Worm (Caenorhabditis elegans) whole organism, L1 larva: ENCODE data around the gene agmo-1.

ENCODE experiments used
- ama-1 ChIP-seq: fragments of 150-350 bp; optimal IDR thresholded peaks from 2 replicates; lab custom pipeline; 2014
- ces-1 ChIP-seq: fragments of 150-350 bp; optimal IDR thresholded peaks from 2 replicates; lab custom pipeline; 2014; ENCODE audit warnings: missing biosample characterization, missing genetic modification reagents, missing genetic modification characterization
- egl-27 ChIP-seq, 2 experiments: fragments of 150-350 bp in 1 of 2; sonication (generic microtip); optimal IDR thresholded peaks; 3 replicates each; lab custom pipeline; 2017 to 2018; ENCODE audit warnings: missing biosample characterization in 2 of 2, missing genetic modification characterization in 2 of 2, missing genetic modification reagents in 2 of 2
- fkh-10 ChIP-seq: sonication (generic microtip); optimal IDR thresholded peaks from 2 replicates; lab custom pipeline; 2017; ENCODE audit warnings: missing biosample characterization, missing genetic modification reagents, missing genetic modification characterization
- fos-1 ChIP-seq: fragments of 150-350 bp; optimal IDR thresholded peaks from 2 replicates; lab custom pipeline; 2014; ENCODE audit warnings: missing biosample characterization, missing genetic modification characterization
- lin-13 ChIP-seq: fragments of 150-350 bp; optimal IDR thresholded peaks from 2 replicates; lab custom pipeline; 2014; ENCODE audit warnings: missing biosample characterization, missing genetic modification reagents, missing genetic modification characterization
- lin-35 ChIP-seq, 2 experiments: fragments of 150-350 bp; optimal IDR thresholded peaks; 2 replicates each; lab custom pipeline; 2014; ENCODE audit warnings: missing biosample characterization in 2 of 2, missing genetic modification characterization in 2 of 2, missing genetic modification reagents in 2 of 2
- mdl-1 ChIP-seq, 2 experiments: fragments of 150-350 bp; optimal IDR thresholded peaks; 2 replicates each; lab custom pipeline; 2014 to 2017; ENCODE audit warnings: missing biosample characterization in 2 of 2, missing genetic modification characterization in 2 of 2, inconsistent platforms in 1 of 2
- zag-1 ChIP-seq: fragments of 150-350 bp; optimal IDR thresholded peaks from 2 replicates; lab custom pipeline; 2014; ENCODE audit warnings: missing biosample characterization, missing genetic modification characterization
- ztf-11 ChIP-seq, 2 experiments: sonication (generic microtip); optimal IDR thresholded peaks; 2 replicates each; lab custom pipeline; 2016 to 2017; ENCODE audit warnings: missing genetic modification characterization in 2 of 2, missing biosample characterization in 1 of 2, missing compliant biosample characterization in 1 of 2
- ztf-4 ChIP-seq: fragments of 150-350 bp; optimal IDR thresholded peaks from 2 replicates; lab custom pipeline; 2014; ENCODE audit warnings: missing biosample characterization, missing genetic modification characterization

DNA sequence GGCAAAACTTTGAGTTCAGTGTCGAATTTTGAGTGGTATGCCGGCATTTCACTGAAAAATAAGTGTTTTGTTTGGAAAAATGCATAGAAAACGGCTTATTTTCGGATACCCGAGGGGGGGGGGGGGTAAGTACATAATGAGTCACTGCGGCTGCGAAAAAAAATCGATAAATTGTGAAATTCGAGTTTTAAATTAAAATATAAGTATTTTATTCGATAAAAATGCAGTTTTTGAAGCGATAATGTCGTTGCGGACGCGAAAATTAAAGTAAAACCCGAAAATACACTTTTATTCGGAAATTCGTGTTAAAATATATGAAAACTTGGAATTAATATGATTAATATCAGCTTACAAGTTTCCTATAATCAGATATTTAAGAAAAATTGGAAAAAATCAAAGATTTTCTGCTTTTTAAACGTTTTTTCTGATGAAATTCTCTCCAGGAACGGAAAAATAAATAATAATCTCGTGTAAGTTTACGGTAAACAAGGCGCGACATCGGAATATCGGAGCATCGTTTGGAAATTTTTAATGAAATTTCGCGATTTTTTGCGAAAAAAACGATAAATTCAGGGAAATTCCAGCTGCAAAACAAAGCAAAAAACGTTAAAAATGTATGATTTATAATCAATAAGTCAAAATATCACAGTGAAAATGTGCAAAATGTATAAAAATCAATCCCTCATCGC lies 19.8 kb upstream of the agmo-1 start, which contains the start of gene arx-5:
- TF ChIP-seq egl-27 (tag; optimal IDR thresholded peaks at IDR 0.05; lab: Kevin White, UChicago) (no peak), lin-13 (GFP tag; lab: Kevin White, UChicago) (no peak), zag-1 (tag; lab: Kevin White, UChicago) (no peak), ces-1 (GFP tag; lab: Kevin White, UChicago) (no peak), ztf-11 (tag; optimal IDR thresholded peaks at IDR 0.05; lab: Kevin White, UChicago) (no peak), fos-1 (tag; lab: Kevin White, UChicago) (no peak), ama-1 (lab: Kevin White, UChicago) (no peak), fkh-10 (GFP tag; lab: Kevin White, UChicago) (no peak), ztf-4 (tag; lab: Kevin White, UChicago) (no peak), lin-35 (GFP tag; optimal IDR thresholded peaks at IDR 0.05; lab: Kevin White, UChicago) (peak in 1 of 2 experiments; percentile 37), mdl-1 (tag; optimal IDR thresholded peaks at IDR 0.05; lab: Kevin White, UChicago) (no peak)
